Worm (Caenorhabditis elegans) whole organism, young adult: ENCODE data around the gene tsp-17.

Experiments
- B0336.3 ChIP-seq: fragments of 200-800 bp; sonication (Bioruptor generic); IDR thresholded peaks from 2 replicates; pipeline ENCODE4 v1.3.6; 2022; ENCODE audit warnings: missing genetic modification characterization, missing compliant biosample characterization
- C06A6.2 ChIP-seq: fragments of 200-800 bp; sonication (Bioruptor generic); conservative IDR thresholded peaks from 2 replicates; pipeline ENCODE4 v1.3.6; 2022; ENCODE audit warnings: missing genetic modification characterization, missing compliant biosample characterization
- D2030.7 ChIP-seq: fragments of 200-800 bp; sonication (Bioruptor generic); IDR thresholded peaks from 2 replicates; pipeline ENCODE4 v1.3.6; 2022; ENCODE audit warnings: missing genetic modification reagents, missing genetic modification characterization, missing compliant biosample characterization
- F22D6.2 ChIP-seq: sonication (generic microtip); optimal IDR thresholded peaks from 2 replicates; lab custom pipeline; 2016; ENCODE audit warnings: mild to moderate bottlenecking, missing genetic modification characterization, missing compliant biosample characterization
- F23B12.7 ChIP-seq: sonication (generic microtip); optimal IDR thresholded peaks from 2 replicates; lab custom pipeline; 2017; ENCODE audit warnings: missing genetic modification characterization, mild to moderate bottlenecking, missing compliant biosample characterization, antibody characterized with exemption, moderate library complexity; ENCODE audit not compliant: insufficient read depth
- F39B2.1 ChIP-seq: fragments of 200-800 bp; sonication (Bioruptor generic); IDR thresholded peaks from 2 replicates; pipeline ENCODE4 v1.3.6; 2022; ENCODE audit warnings: missing genetic modification reagents, missing genetic modification characterization, missing compliant biosample characterization
- F57A8.1 ChIP-seq: fragments of 200-800 bp; sonication (Bioruptor generic); optimal IDR thresholded peaks from 2 replicates; lab custom pipeline; 2018; ENCODE audit warnings: mild to moderate bottlenecking, missing genetic modification characterization, moderate library complexity, missing compliant biosample characterization
- K11D2.4 ChIP-seq: fragments of 200-800 bp; sonication (Bioruptor generic); IDR thresholded peaks from 2 replicates; pipeline ENCODE4 v1.3.6; 2022; ENCODE audit warnings: missing genetic modification reagents, missing genetic modification characterization, missing compliant biosample characterization
- K12H6.12 ChIP-seq: fragments of 200-800 bp; sonication (Bioruptor generic); optimal IDR thresholded peaks from 2 replicates; lab custom pipeline; 2018; ENCODE audit warnings: mild to moderate bottlenecking, missing genetic modification characterization, missing compliant biosample characterization
- T07F8.4 ChIP-seq: sonication (generic microtip); optimal IDR thresholded peaks from 2 replicates; lab custom pipeline; 2016; ENCODE audit warnings: mild to moderate bottlenecking, missing genetic modification characterization, moderate library complexity, missing compliant biosample characterization
- Y95B8A.8 ChIP-seq: fragments of 200-800 bp; sonication (Bioruptor generic); IDR thresholded peaks from 2 replicates; pipeline ENCODE4 v1.3.6; 2022; ENCODE audit warnings: missing genetic modification reagents, missing genetic modification characterization, missing compliant biosample characterization
- ZK185.1 ChIP-seq: sonication (generic microtip); optimal IDR thresholded peaks from 2 replicates; lab custom pipeline; 2016; ENCODE audit warnings: mild to moderate bottlenecking, missing genetic modification characterization, missing compliant biosample characterization; ENCODE audit not compliant: poor library complexity, severe bottlenecking
- akir-1 ChIP-seq: fragments of 200-800 bp; sonication (Bioruptor generic); optimal IDR thresholded peaks from 2 replicates; lab custom pipeline; 2018; ENCODE audit warnings: mild to moderate bottlenecking, missing genetic modification characterization, moderate library complexity, missing compliant biosample characterization
- aptf-3 ChIP-seq: fragments of 200-800 bp; sonication (Bioruptor generic); IDR thresholded peaks from 2 replicates; pipeline ENCODE4 v1.3.6; 2022; ENCODE audit warnings: missing genetic modification characterization, missing compliant biosample characterization
- attf-3 ChIP-seq: fragments of 200-800 bp; sonication (Bioruptor generic); conservative IDR thresholded peaks from 2 replicates; pipeline ENCODE4 v1.3.6; 2022; ENCODE audit warnings: missing genetic modification reagents, missing genetic modification characterization, missing compliant biosample characterization
- attf-6 ChIP-seq: fragments of 200-800 bp; sonication (Bioruptor generic); IDR thresholded peaks from 2 replicates; pipeline ENCODE4 v1.3.6; 2022; ENCODE audit warnings: missing genetic modification reagents, missing genetic modification characterization, missing compliant biosample characterization
- cebp-1 ChIP-seq, 2 experiments: fragments of 200-800 bp in 1 of 2; sonication (Bioruptor generic) in 1 of 2; sonication (generic microtip) in 1 of 2; IDR thresholded peaks in 1 of 2; optimal IDR thresholded peaks in 1 of 2; 2 replicates each; pipeline versions ENCODE4 v1.3.6 to Lab custom; 2017 to 2022; ENCODE audit warnings: missing compliant biosample characterization in 2 of 2, missing genetic modification characterization in 2 of 2, mild to moderate bottlenecking in 1 of 2, missing genetic modification reagents in 1 of 2, moderate library complexity in 1 of 2
- cebp-2 ChIP-seq: fragments of 200-800 bp; sonication (Bioruptor generic); IDR thresholded peaks from 2 replicates; pipeline ENCODE4 v1.3.6; 2022; ENCODE audit warnings: missing genetic modification characterization, missing compliant biosample characterization
- ceh-100 ChIP-seq: fragments of 200-800 bp; sonication (Bioruptor generic); IDR thresholded peaks from 2 replicates; pipeline ENCODE4 v1.3.6; 2022; ENCODE audit warnings: missing genetic modification reagents, missing genetic modification characterization, missing compliant biosample characterization
- ceh-40 ChIP-seq: fragments of 200-800 bp; sonication (Bioruptor generic); IDR thresholded peaks from 2 replicates; pipeline ENCODE4 v1.3.6; 2022; ENCODE audit warnings: missing genetic modification characterization, missing compliant biosample characterization
- ceh-79 ChIP-seq: sonication (generic microtip); optimal IDR thresholded peaks from 2 replicates; lab custom pipeline; 2017; ENCODE audit warnings: mild to moderate bottlenecking, missing genetic modification characterization, missing compliant biosample characterization
- chd-7 ChIP-seq: sonication (generic microtip); optimal IDR thresholded peaks from 2 replicates; lab custom pipeline; 2016; ENCODE audit warnings: mild to moderate bottlenecking, missing genetic modification characterization, moderate library complexity, missing compliant biosample characterization
- dox-1 ChIP-seq: fragments of 200-800 bp; sonication (Bioruptor generic); IDR thresholded peaks from 2 replicates; pipeline ENCODE4 v1.3.6; 2022; ENCODE audit warnings: missing genetic modification reagents, missing genetic modification characterization, missing compliant biosample characterization
- egl-44 ChIP-seq: fragments of 200-800 bp; sonication (Bioruptor generic); IDR thresholded peaks from 2 replicates; pipeline ENCODE4 v1.3.6; 2022; ENCODE audit warnings: missing genetic modification reagents, missing genetic modification characterization, missing compliant biosample characterization
- lir-1 ChIP-seq: fragments of 200-800 bp; sonication (Bioruptor generic); conservative IDR thresholded peaks from 2 replicates; pipeline ENCODE4 v1.3.6; 2022; ENCODE audit warnings: missing genetic modification reagents, missing genetic modification characterization, missing compliant biosample characterization
- lsy-27 ChIP-seq: sonication (generic microtip); optimal IDR thresholded peaks from 2 replicates; lab custom pipeline; 2017; ENCODE audit warnings: missing genetic modification characterization, mild to moderate bottlenecking, missing compliant biosample characterization, antibody characterized with exemption, missing genotype, borderline replicate concordance; ENCODE audit not compliant: insufficient read depth
- madf-8 ChIP-seq: fragments of 200-800 bp; sonication (Bioruptor generic); conservative IDR thresholded peaks from 2 replicates; pipeline ENCODE4 v1.3.6; 2022; ENCODE audit warnings: missing genetic modification reagents, missing genetic modification characterization, missing compliant biosample characterization
- nfyb-1 ChIP-seq: fragments of 200-800 bp; sonication (Bioruptor generic); IDR thresholded peaks from 2 replicates; pipeline ENCODE4 v1.3.6; 2022; ENCODE audit warnings: missing genetic modification reagents, missing genetic modification characterization, missing compliant biosample characterization
- nhr-90 ChIP-seq: sonication (generic microtip); optimal IDR thresholded peaks from 2 replicates; lab custom pipeline; 2016; ENCODE audit warnings: missing genotype, mild to moderate bottlenecking, missing genetic modification characterization, missing compliant biosample characterization
- pbrm-1 ChIP-seq: fragments of 200-800 bp; sonication (Bioruptor generic); IDR thresholded peaks from 2 replicates; pipeline ENCODE4 v1.3.6; 2022; ENCODE audit warnings: missing genetic modification reagents, missing genetic modification characterization, missing compliant biosample characterization
- rcor-1 ChIP-seq: fragments of 200-800 bp; sonication (Bioruptor generic); IDR thresholded peaks from 2 replicates; pipeline ENCODE4 v1.3.6; 2022; ENCODE audit warnings: missing genetic modification reagents, missing genetic modification characterization, missing compliant biosample characterization
- snpc-1.3 ChIP-seq: sonication (generic microtip); optimal IDR thresholded peaks from 2 replicates; lab custom pipeline; 2017; ENCODE audit warnings: missing genetic modification characterization, mild to moderate bottlenecking, missing compliant biosample characterization, antibody characterized with exemption, moderate library complexity, missing genotype, missing genetic modification reagents; ENCODE audit not compliant: insufficient read depth
- snpc-4 ChIP-seq, 5 experiments: fragments of 150-350 bp in 1 of 5; sonication (generic microtip) in 4 of 5; optimal IDR thresholded peaks; 2 replicates each; lab custom pipeline; 2014 to 2018; ENCODE audit warnings: missing genetic modification characterization in 5 of 5, missing biosample characterization in 3 of 5, antibody characterized with exemption in 2 of 5, mild to moderate bottlenecking in 2 of 5, missing compliant biosample characterization in 2 of 5, missing genotype in 2 of 5, moderate library complexity in 2 of 5, missing genetic modification reagents in 1 of 5
- tbp1 ChIP-seq: fragments of 200-800 bp; sonication (Bioruptor generic); optimal IDR thresholded peaks from 2 replicates; lab custom pipeline; 2018; ENCODE audit warnings: mild to moderate bottlenecking, missing genetic modification characterization, missing compliant biosample characterization
- unc-130 ChIP-seq: sonication (generic microtip); optimal IDR thresholded peaks from 2 replicates; lab custom pipeline; 2016; ENCODE audit warnings: missing genetic modification reagents, missing genetic modification characterization, missing compliant biosample characterization
- xnd-1 ChIP-seq: sonication (generic microtip); optimal IDR thresholded peaks from 2 replicates; lab custom pipeline; 2016; ENCODE audit warnings: missing genotype, missing genetic modification reagents, missing genetic modification characterization, missing compliant biosample characterization
- zim-3 ChIP-seq: sonication (generic microtip); optimal IDR thresholded peaks from 2 replicates; lab custom pipeline; 2017; ENCODE audit warnings: mild to moderate bottlenecking, missing genetic modification characterization, moderate library complexity, missing compliant biosample characterization
- ztf-28 ChIP-seq: fragments of 200-800 bp; sonication (Bioruptor generic); IDR thresholded peaks from 2 replicates; pipeline ENCODE4 v1.3.6; 2022; ENCODE audit warnings: missing genetic modification reagents, missing genetic modification characterization, missing compliant biosample characterization

The tsp-17 gene

ce11 chrX:3655972-3656371 lies 25.0 kb upstream of the tsp-17 start, which contains the start of gene R11G1.7:
TSS of gene R11G1.7 (plus strand) at chrX:3656272.
- TF ChIP-seq pbrm-1 (no peak), T07F8.4 (no peak), D2030.7 (GFP tag; lab: Robert Waterston, UW) (no peak), nhr-90 (tag; lab: Kevin White, UChicago) (no peak), lsy-27 (tag; lab: Kevin White, UChicago) (no peak), ceh-40 (GFP tag; lab: Robert Waterston, UW) (no peak), K12H6.12 (tag; lab: Kevin White, UChicago) (no peak), unc-130 (GFP tag; lab: Kevin White, UChicago) (no peak), cebp-2 (GFP tag; lab: Robert Waterston, UW) (no peak), attf-3 (GFP tag; lab: Robert Waterston, UW) (no peak), nfyb-1 (GFP tag; lab: Robert Waterston, UW) (no peak), akir-1 (GFP tag; lab: Kevin White, UChicago) (no peak)

ce11 chrX:3659192-3659591 lies 21.8 kb upstream of the tsp-17 start, which contains the start of gene R11G1.1:
TSS of gene R11G1.1 (plus strand) at chrX:3659492.
- TF ChIP-seq K11D2.4 (no peak), ZK185.1 (tag; lab: Kevin White, UChicago) (no peak), madf-8 (GFP tag; lab: Robert Waterston, UW) (no peak), aptf-3 (GFP tag; lab: Robert Waterston, UW) (no peak), tbp1 (GFP tag; lab: Kevin White, UChicago) (no peak), C06A6.2 (GFP tag; lab: Robert Waterston, UW) (no peak)

DNA sequence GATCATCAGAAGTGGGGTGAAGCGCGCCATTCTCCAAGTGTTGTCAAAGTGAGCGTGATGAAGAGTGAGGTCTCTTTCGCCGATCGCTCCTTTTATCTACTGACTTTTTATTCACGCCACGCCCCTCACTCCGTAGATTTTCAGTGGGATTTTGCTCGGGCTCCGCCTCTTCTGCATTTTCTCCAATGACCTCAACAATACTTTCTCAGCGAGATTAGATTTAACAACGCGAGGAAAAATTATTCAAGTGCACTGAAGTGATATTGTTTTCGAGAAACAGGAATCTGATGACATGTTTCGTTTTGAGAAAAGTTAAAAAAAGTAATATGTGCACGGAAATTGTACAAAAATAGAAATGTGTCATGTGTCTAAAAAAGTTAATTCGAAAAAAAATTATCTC lies 12.1 kb upstream of the tsp-17 start, which contains the start of gene snet-1:
Gene snet-1 (minus strand): TSS at position 101 of the 400 bp plus-strand sequence.
- TF ChIP-seq ceh-79 (tag; lab: Kevin White, UChicago) (no peak), cebp-1 (GFP tag; IDR thresholded peaks at IDR 0.05; lab: Robert Waterston, UW) (no peak), cebp-1 (tag; optimal IDR thresholded peaks at IDR 0.05; lab: Kevin White, UChicago) (no peak), chd-7 (no peak), B0336.3 (GFP tag; lab: Robert Waterston, UW) (no peak), attf-6 (GFP tag; lab: Robert Waterston, UW) (no peak), ztf-28 (GFP tag; lab: Robert Waterston, UW) (no peak), ceh-100 (GFP tag; lab: Robert Waterston, UW) (no peak), rcor-1 (GFP tag; lab: Robert Waterston, UW) (no peak), egl-44 (GFP tag; lab: Robert Waterston, UW) (no peak), F23B12.7 (tag; lab: Kevin White, UChicago) (no peak), dox-1 (GFP tag; lab: Robert Waterston, UW) (no peak), lir-1 (GFP tag; lab: Robert Waterston, UW) (no peak), unc-130 (GFP tag; lab: Kevin White, UChicago) (no peak), snpc-1.3 (tag; lab: Kevin White, UChicago) (no peak), F57A8.1 (GFP tag; lab: Kevin White, UChicago) (no peak)

DNA sequence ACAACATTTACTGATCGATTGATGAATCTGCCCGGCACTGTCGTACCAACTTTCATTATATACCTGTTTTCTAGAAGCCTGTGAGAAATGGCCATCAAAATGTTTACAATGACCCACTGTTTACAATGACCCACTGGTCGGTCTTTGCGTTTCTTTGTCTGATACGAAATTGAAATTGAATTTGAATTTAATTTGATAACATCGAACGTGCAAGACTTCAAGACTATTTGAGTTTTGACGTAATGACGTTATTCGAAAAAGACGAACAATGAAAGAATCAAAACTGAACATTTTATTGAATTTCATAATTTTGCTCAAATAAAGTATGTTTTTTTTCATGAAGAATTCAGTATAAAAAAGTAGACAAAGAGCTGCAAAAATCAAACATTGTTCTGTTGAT lies 9.0 kb upstream of the tsp-17 start, which contains the start of gene C02F12.5:
Gene C02F12.5 (minus strand): TSS at position 101 of the 400 bp plus-strand sequence.
- TF ChIP-seq xnd-1 (tag; lab: Kevin White, UChicago): no peak
- TF ChIP-seq C06A6.2 (GFP tag; lab: Robert Waterston, UW): no peak
- TF ChIP-seq Y95B8A.8 (GFP tag; lab: Robert Waterston, UW): no peak
- no peak for TF ChIP-seq zim-3 (tag; lab: Kevin White, UChicago)
- no peak for TF ChIP-seq snpc-4 (GFP tag; optimal IDR thresholded peaks at IDR 0.05; lab: Kevin White, UChicago)
- no peak for TF ChIP-seq snpc-4 (tag; optimal IDR thresholded peaks at IDR 0.05; lab: Kevin White, UChicago)
- no peak for TF ChIP-seq F39B2.1
- TF ChIP-seq F22D6.2 (tag; lab: Kevin White, UChicago): no peak
